Worm (Caenorhabditis elegans): Measurements from ENCODE around the gene C29E4.17.

DNA sequence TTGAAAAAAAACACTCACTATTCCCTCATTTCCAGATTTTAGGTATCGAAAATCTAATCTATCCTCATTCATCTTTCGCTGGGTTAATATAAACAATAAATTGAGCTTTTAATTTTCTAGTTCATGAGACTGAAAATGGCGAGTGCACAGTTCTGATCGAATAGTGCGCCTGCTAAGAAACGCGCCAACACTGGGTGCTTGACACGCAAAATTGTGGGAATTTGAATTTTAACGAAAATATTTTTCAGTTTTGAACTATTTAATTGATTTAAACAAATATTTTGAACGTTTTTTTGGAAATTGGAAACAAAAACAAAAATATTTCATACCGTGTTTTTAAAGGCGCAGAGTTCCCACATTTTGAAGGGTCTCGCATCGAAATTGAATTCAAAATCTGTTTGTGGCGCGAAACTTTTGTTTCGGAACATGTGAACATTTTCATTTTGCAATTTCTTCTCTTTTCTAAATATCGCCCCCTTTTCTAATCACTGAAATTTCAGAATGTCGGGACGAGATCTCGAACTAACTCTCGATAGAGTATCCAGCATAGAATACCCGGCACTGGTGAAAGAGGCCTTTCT, 6.3 kb downstream of the C29E4.17 start, which contains the start of the genes C29E4.13 and npp-15:
- TF ChIP-seq lin-11 (tag; optimal IDR thresholded peaks at IDR 0.05), result no peak
- no peak for TF ChIP-seq ztf-4 (tag; optimal IDR thresholded peaks at IDR 0.05)
- no peak for TF ChIP-seq mdl-1 (tag; optimal IDR thresholded peaks at IDR 0.05)
- no peak for TF ChIP-seq aly-2 (tag; optimal IDR thresholded peaks at IDR 0.05)
- no peak for TF ChIP-seq unc-62 (GFP tag; optimal IDR thresholded peaks at IDR 0.05)
- no peak for TF ChIP-seq mab-5 (tag; optimal IDR thresholded peaks at IDR 0.05)
- TF ChIP-seq ZK546.5 (tag; optimal IDR thresholded peaks at IDR 0.05), result no peak
- peak; percentile 62 for TF ChIP-seq nhr-25 (tag; optimal IDR thresholded peaks at IDR 0.05)
- no peak for TF ChIP-seq ceh-82 (tag; optimal IDR thresholded peaks at IDR 0.05)
- no peak for TF ChIP-seq nhr-11 (tag; optimal IDR thresholded peaks at IDR 0.05)
- TF ChIP-seq dmd-4 (tag; optimal IDR thresholded peaks at IDR 0.05), result no peak
